Worm (Caenorhabditis elegans) whole organism, early embryonic: Measurements from ENCODE around the gene dis-3.

ENCODE experiments used
- B0310.2 ChIP-seq: sonication (generic microtip); optimal IDR thresholded peaks from 2 replicates; lab custom pipeline; 2016; ENCODE audit warnings: mild to moderate bottlenecking, missing genetic modification characterization, missing compliant biosample characterization
- F13C5.2 ChIP-seq: sonication (generic microtip); optimal IDR thresholded peaks from 2 replicates; lab custom pipeline; 2017; ENCODE audit warnings: mild to moderate bottlenecking, missing genetic modification characterization, inconsistent platforms, missing compliant biosample characterization
- aly-1 ChIP-seq: sonication (generic microtip); optimal IDR thresholded peaks from 2 replicates; lab custom pipeline; 2016; ENCODE audit warnings: missing genetic modification characterization, missing compliant biosample characterization
- ama-1 ChIP-seq: fragments of 150-350 bp; optimal IDR thresholded peaks from 2 replicates; lab custom pipeline; 2014
- ceh-13 ChIP-seq: fragments of 200-800 bp; sonication (Bioruptor generic); optimal IDR thresholded peaks from 2 replicates; lab custom pipeline; 2018; ENCODE audit warnings: mild to moderate bottlenecking, missing genetic modification characterization, missing compliant biosample characterization
- ceh-36 ChIP-seq: sonication (generic microtip); optimal IDR thresholded peaks from 2 replicates; lab custom pipeline; 2016; ENCODE audit warnings: missing genetic modification characterization, inconsistent platforms, missing compliant biosample characterization
- ets-7 ChIP-seq: sonication (generic microtip); optimal IDR thresholded peaks from 2 replicates; lab custom pipeline; 2016; ENCODE audit warnings: missing genotype, missing genetic modification characterization, missing compliant biosample characterization
- flt-1 ChIP-seq: fragments of 200-800 bp; sonication (Bioruptor generic); IDR thresholded peaks from 2 replicates; pipeline ENCODE4 v1.3.6; 2022; ENCODE audit warnings: missing genetic modification characterization, missing compliant biosample characterization
- hmbx-1 ChIP-seq: sonication (generic microtip); optimal IDR thresholded peaks from 2 replicates; lab custom pipeline; 2016; ENCODE audit warnings: mild to moderate bottlenecking, missing genetic modification characterization, missing compliant biosample characterization
- hnd-1 ChIP-seq: sonication (generic microtip); optimal IDR thresholded peaks from 2 replicates; lab custom pipeline; 2016; ENCODE audit warnings: missing genetic modification characterization, missing compliant biosample characterization
- pes-1 ChIP-seq: fragments of 200-800 bp; sonication (Bioruptor generic); IDR thresholded peaks from 2 replicates; pipeline ENCODE4 v1.3.6; 2022; ENCODE audit warnings: missing genetic modification reagents, missing genetic modification characterization, missing compliant biosample characterization
- scrt-1 ChIP-seq: fragments of 200-800 bp; sonication (Bioruptor generic); IDR thresholded peaks from 2 replicates; pipeline ENCODE4 v1.3.6; 2022; ENCODE audit warnings: missing genetic modification characterization, missing compliant biosample characterization
- sea-1 ChIP-seq: fragments of 200-800 bp; sonication (Bioruptor generic); conservative IDR thresholded peaks from 2 replicates; pipeline ENCODE4 v1.3.6; 2022; ENCODE audit warnings: missing genetic modification characterization, missing compliant biosample characterization
- tbx-11 ChIP-seq: fragments of 200-800 bp; sonication (Bioruptor generic); IDR thresholded peaks from 2 replicates; pipeline ENCODE4 v1.3.6; 2022; ENCODE audit warnings: missing genetic modification characterization, missing compliant biosample characterization
- tbx-37 ChIP-seq: fragments of 200-800 bp; sonication (Bioruptor generic); conservative IDR thresholded peaks from 2 replicates; pipeline ENCODE4 v1.3.6; 2022; ENCODE audit warnings: missing genetic modification reagents, missing genetic modification characterization, missing compliant biosample characterization
- tra-4 ChIP-seq: sonication (generic microtip); optimal IDR thresholded peaks from 2 replicates; lab custom pipeline; 2017; ENCODE audit warnings: missing genetic modification characterization, missing compliant biosample characterization

dis-3 gene

ce11 chrIV:10153479-10153878, 56.5 kb downstream of the dis-3 start:
- TF ChIP-seq B0310.2 (tag; lab: Kevin White, UChicago) (no peak), hnd-1 (tag; lab: Kevin White, UChicago) (no peak), flt-1 (GFP tag; lab: Robert Waterston, UW) (no peak), F13C5.2 (tag; lab: Kevin White, UChicago) (no peak), ama-1 (lab: Kevin White, UChicago) (no peak), ceh-36 (tag; lab: Kevin White, UChicago) (no peak), pes-1 (GFP tag; lab: Robert Waterston, UW) (no peak), hmbx-1 (no peak), tbx-37 (GFP tag; lab: Robert Waterston, UW) (no peak), tra-4 (tag; lab: Kevin White, UChicago) (no peak), tbx-11 (GFP tag; lab: Robert Waterston, UW) (no peak), sea-1 (GFP tag; lab: Robert Waterston, UW) (no peak), aly-1 (no peak), scrt-1 (GFP tag; lab: Robert Waterston, UW) (no peak)

- TF ChIP-seq hnd-1 (tag; lab: Kevin White, UChicago) (no peak), ceh-36 (tag; lab: Kevin White, UChicago) (no peak), B0310.2 (tag; lab: Kevin White, UChicago) (no peak), ceh-13 (GFP tag; lab: Kevin White, UChicago) (no peak), aly-1 (no peak), ama-1 (lab: Kevin White, UChicago) (no peak), pes-1 (GFP tag; lab: Robert Waterston, UW) (no peak), ets-7 (tag; lab: Kevin White, UChicago) (no peak), sea-1 (GFP tag; lab: Robert Waterston, UW) (no peak), hmbx-1 (no peak), F13C5.2 (tag; lab: Kevin White, UChicago) (no peak), tra-4 (tag; lab: Kevin White, UChicago) (no peak), scrt-1 (GFP tag; lab: Robert Waterston, UW) (no peak), tbx-11 (GFP tag; lab: Robert Waterston, UW) (no peak), tbx-37 (GFP tag; lab: Robert Waterston, UW) (no peak)
These were observed 58.5 kb downstream of the dis-3 start, which contains the start of gene ttr-54 for ce11 chrIV:10155475-10155874. ttr-54 (plus strand) TSS chrIV:10155775.
